Worm (Caenorhabditis elegans) whole organism, L4 larva: ENCODE measurements around the gene C42D4.13.
A peak's percentile ranks its signal among the peaks of the same experiment; 100 is the strongest.

Source experiments
- F10B5.3 ChIP-seq: sonication (generic microtip); optimal IDR thresholded peaks from 2 replicates; lab custom pipeline; 2016; ENCODE audit warnings: mild to moderate bottlenecking, missing genetic modification characterization, missing compliant biosample characterization
- F26F4.8 ChIP-seq: fragments of 200-800 bp; sonication (Bioruptor generic); conservative IDR thresholded peaks from 2 replicates; pipeline ENCODE4 v1.3.6; 2022; ENCODE audit warnings: missing genetic modification characterization, missing compliant biosample characterization
- F49E8.2 ChIP-seq: sonication (generic microtip); optimal IDR thresholded peaks from 2 replicates; lab custom pipeline; 2016; ENCODE audit warnings: missing compliant biosample characterization, mild to moderate bottlenecking, missing genetic modification characterization, borderline replicate concordance
- T26A8.4 ChIP-seq: fragments of 200-800 bp; sonication (Bioruptor generic); IDR thresholded peaks from 2 replicates; pipeline ENCODE4 v1.3.6; 2022; ENCODE audit warnings: missing genetic modification characterization, missing compliant biosample characterization
- Y105C5A.15 ChIP-seq: fragments of 200-800 bp; sonication (Bioruptor generic); IDR thresholded peaks from 2 replicates; pipeline ENCODE4 v1.3.6; 2022; ENCODE audit warnings: missing genetic modification characterization, missing compliant biosample characterization
- Y48G9A.11 ChIP-seq: fragments of 200-800 bp; sonication (Bioruptor generic); IDR thresholded peaks from 2 replicates; pipeline ENCODE4 v1.3.6; 2022; ENCODE audit warnings: missing genetic modification reagents, missing genetic modification characterization, missing compliant biosample characterization
- Y5F2A.4 ChIP-seq: fragments of 200-800 bp; sonication (Bioruptor generic); optimal IDR thresholded peaks from 2 replicates; lab custom pipeline; 2018; ENCODE audit warnings: mild to moderate bottlenecking, missing genetic modification characterization, missing compliant biosample characterization
- ZK337.2 ChIP-seq: fragments of 200-800 bp; sonication (Bioruptor generic); IDR thresholded peaks from 2 replicates; pipeline ENCODE4 v1.3.6; 2022; ENCODE audit warnings: missing genetic modification reagents, missing genetic modification characterization, missing compliant biosample characterization
- arid-1 ChIP-seq: fragments of 200-800 bp; sonication (Bioruptor generic); conservative IDR thresholded peaks from 2 replicates; pipeline ENCODE4 v1.3.6; 2022; ENCODE audit warnings: missing genetic modification reagents, missing genetic modification characterization, missing compliant biosample characterization
- ceh-62 ChIP-seq: sonication (generic microtip); optimal IDR thresholded peaks from 2 replicates; lab custom pipeline; 2017; ENCODE audit warnings: missing biosample characterization, missing genetic modification characterization
- ces-1 ChIP-seq: fragments of 150-350 bp; sonication (generic microtip); optimal IDR thresholded peaks from 4 replicates; lab custom pipeline; 2014; ENCODE audit warnings: missing biosample characterization, missing genetic modification reagents, missing genetic modification characterization
- cey-2 ChIP-seq: sonication (generic microtip); optimal IDR thresholded peaks from 3 replicates; lab custom pipeline; 2017; ENCODE audit warnings: missing genetic modification characterization, mild to moderate bottlenecking, missing compliant biosample characterization, antibody characterized with exemption, borderline replicate concordance; ENCODE audit not compliant: insufficient read depth
- ctbp-1 ChIP-seq: fragments of 200-800 bp; sonication (Bioruptor generic); IDR thresholded peaks from 2 replicates; pipeline ENCODE4 v1.3.6; 2022; ENCODE audit warnings: missing genetic modification reagents, missing genetic modification characterization, missing compliant biosample characterization
- daf-16 ChIP-seq, 3 experiments: sonication (generic microtip); optimal IDR thresholded peaks; 2 replicates each; lab custom pipeline; 2016 to 2017; ENCODE audit warnings: missing genetic modification characterization in 3 of 3, missing genetic modification reagents in 3 of 3, mild to moderate bottlenecking in 2 of 3, missing compliant biosample characterization in 2 of 3, missing biosample characterization in 1 of 3, moderate library complexity in 1 of 3
- daf-8 ChIP-seq: fragments of 200-800 bp; sonication (Bioruptor generic); IDR thresholded peaks from 2 replicates; pipeline ENCODE4 v1.3.6; 2022; ENCODE audit warnings: missing genetic modification characterization, missing compliant biosample characterization
- dmd-8 ChIP-seq: fragments of 200-800 bp; sonication (Bioruptor generic); IDR thresholded peaks from 2 replicates; pipeline ENCODE4 v1.3.6; 2022; ENCODE audit warnings: missing genetic modification characterization, missing compliant biosample characterization
- dmd-9 ChIP-seq: fragments of 200-800 bp; sonication (Bioruptor generic); IDR thresholded peaks from 2 replicates; pipeline ENCODE4 v1.3.6; 2022; ENCODE audit warnings: missing genetic modification reagents, missing genetic modification characterization, missing compliant biosample characterization
- egl-43 ChIP-seq: fragments of 200-800 bp; sonication (Bioruptor generic); IDR thresholded peaks from 2 replicates; pipeline ENCODE4 v1.3.6; 2022; ENCODE audit warnings: missing genetic modification reagents, missing genetic modification characterization, missing compliant biosample characterization
- fos-1 ChIP-seq: fragments of 150-350 bp; optimal IDR thresholded peaks from 2 replicates; lab custom pipeline; 2014; ENCODE audit warnings: missing biosample characterization, missing genetic modification characterization
- gei-8 ChIP-seq: fragments of 200-800 bp; sonication (Bioruptor generic); optimal IDR thresholded peaks from 2 replicates; lab custom pipeline; 2018; ENCODE audit warnings: mild to moderate bottlenecking, missing genetic modification characterization, missing compliant biosample characterization
- hlh-11 ChIP-seq: fragments of 200-800 bp; sonication (Bioruptor generic); optimal IDR thresholded peaks from 2 replicates; lab custom pipeline; 2018; ENCODE audit warnings: mild to moderate bottlenecking, missing genetic modification characterization, missing compliant biosample characterization
- hlh-30 ChIP-seq: sonication (generic microtip); optimal IDR thresholded peaks from 2 replicates; lab custom pipeline; 2017; ENCODE audit warnings: antibody characterized with exemption, mild to moderate bottlenecking, missing genetic modification characterization, missing compliant biosample characterization; ENCODE audit not compliant: insufficient read depth
- lin-1 ChIP-seq: fragments of 200-800 bp; sonication (Bioruptor generic); IDR thresholded peaks from 2 replicates; pipeline ENCODE4 v1.3.6; 2022; ENCODE audit warnings: missing genetic modification reagents, missing genetic modification characterization, missing compliant biosample characterization
- lin-15B ChIP-seq: fragments of 150-350 bp; sonication (generic microtip); optimal IDR thresholded peaks from 3 replicates; lab custom pipeline; 2014; ENCODE audit warnings: missing biosample characterization, missing genetic modification characterization
- madf-5 ChIP-seq, 2 experiments: fragments of 200-800 bp; sonication (Bioruptor generic); IDR thresholded peaks; 2 replicates each; pipeline ENCODE4 v1.3.6; 2022; ENCODE audit warnings: missing compliant biosample characterization in 2 of 2, missing genetic modification characterization in 2 of 2
- mdl-1 ChIP-seq, 2 experiments: fragments of 150-350 bp in 1 of 2; sonication (generic microtip) in 1 of 2; optimal IDR thresholded peaks; 2 replicates each; lab custom pipeline; 2014 to 2017; ENCODE audit warnings: missing biosample characterization in 2 of 2, missing genetic modification characterization in 2 of 2
- mep-1 ChIP-seq: fragments of 150-350 bp; sonication (generic microtip); optimal IDR thresholded peaks from 3 replicates; lab custom pipeline; 2014; ENCODE audit warnings: missing biosample characterization, missing genetic modification characterization
- mes-2 ChIP-seq: sonication (generic microtip); optimal IDR thresholded peaks from 2 replicates; lab custom pipeline; 2016; ENCODE audit warnings: missing genotype, mild to moderate bottlenecking, missing genetic modification characterization, missing compliant biosample characterization; ENCODE audit not compliant: poor library complexity, severe bottlenecking
- mxl-2 ChIP-seq: fragments of 200-800 bp; sonication (Bioruptor generic); conservative IDR thresholded peaks from 2 replicates; pipeline ENCODE4 v1.3.6; 2022; ENCODE audit warnings: missing genetic modification reagents, missing genetic modification characterization, missing compliant biosample characterization
- nhr-10 ChIP-seq: fragments of 150-350 bp; optimal IDR thresholded peaks from 2 replicates; lab custom pipeline; 2014; ENCODE audit warnings: missing biosample characterization, missing genetic modification characterization
- nhr-237 ChIP-seq: sonication (generic microtip); optimal IDR thresholded peaks from 2 replicates; lab custom pipeline; 2017; ENCODE audit warnings: missing biosample characterization, missing genetic modification characterization
- nhr-41 ChIP-seq: fragments of 200-800 bp; sonication (Bioruptor generic); IDR thresholded peaks from 2 replicates; pipeline ENCODE4 v1.3.6; 2022; ENCODE audit warnings: missing genetic modification reagents, missing genetic modification characterization, missing compliant biosample characterization
- nhr-42 ChIP-seq: fragments of 200-800 bp; sonication (Bioruptor generic); IDR thresholded peaks from 2 replicates; pipeline ENCODE4 v1.3.6; 2022; ENCODE audit warnings: missing genetic modification characterization, missing compliant biosample characterization
- nhr-6 ChIP-seq: fragments of 150-350 bp; optimal IDR thresholded peaks from 2 replicates; lab custom pipeline; 2014; ENCODE audit warnings: missing biosample characterization, missing genetic modification characterization
- nhr-76 ChIP-seq: fragments of 150-350 bp; optimal IDR thresholded peaks from 2 replicates; lab custom pipeline; 2014; ENCODE audit warnings: missing biosample characterization, missing genetic modification characterization
- nhr-77 ChIP-seq: fragments of 150-350 bp; optimal IDR thresholded peaks from 2 replicates; lab custom pipeline; 2014; ENCODE audit warnings: missing biosample characterization, missing genetic modification characterization
- pqm-1 ChIP-seq: sonication (generic microtip); optimal IDR thresholded peaks from 2 replicates; lab custom pipeline; 2017; ENCODE audit warnings: missing biosample characterization, missing genetic modification characterization
- saeg-2 ChIP-seq: fragments of 200-800 bp; sonication (Bioruptor generic); IDR thresholded peaks from 2 replicates; pipeline ENCODE4 v1.3.6; 2022; ENCODE audit warnings: missing genetic modification reagents, missing genetic modification characterization, missing compliant biosample characterization
- set-16 ChIP-seq: fragments of 200-800 bp; sonication (Bioruptor generic); IDR thresholded peaks from 2 replicates; pipeline ENCODE4 v1.3.6; 2022; ENCODE audit warnings: missing genetic modification reagents, missing genetic modification characterization, missing compliant biosample characterization
- skn-1 ChIP-seq: fragments of 150-350 bp; optimal IDR thresholded peaks from 2 replicates; lab custom pipeline; 2014; ENCODE audit warnings: missing biosample characterization, missing genetic modification characterization
- snpc-1.2 ChIP-seq: fragments of 200-800 bp; sonication (Bioruptor generic); IDR thresholded peaks from 2 replicates; pipeline ENCODE4 v1.3.6; 2022; ENCODE audit warnings: missing genetic modification reagents, missing genetic modification characterization, missing compliant biosample characterization
- snpc-4 ChIP-seq: fragments of 150-350 bp; optimal IDR thresholded peaks from 2 replicates; lab custom pipeline; 2014; ENCODE audit warnings: missing biosample characterization, missing genetic modification characterization
- tag-97 ChIP-seq: fragments of 200-800 bp; sonication (Bioruptor generic); IDR thresholded peaks from 2 replicates; pipeline ENCODE4 v1.3.6; 2022; ENCODE audit warnings: missing genetic modification characterization, missing compliant biosample characterization
- tra-1 ChIP-seq: fragments of 200-800 bp; sonication (Bioruptor generic); IDR thresholded peaks from 2 replicates; pipeline ENCODE4 v1.3.6; 2022; ENCODE audit warnings: missing genetic modification reagents, missing genetic modification characterization, missing compliant biosample characterization
- vab-7 ChIP-seq: fragments of 200-800 bp; sonication (Bioruptor generic); IDR thresholded peaks from 2 replicates; pipeline ENCODE4 v1.3.6; 2022; ENCODE audit warnings: missing genetic modification reagents, missing genetic modification characterization, missing compliant biosample characterization
- zfp-2 ChIP-seq: sonication (generic microtip); optimal IDR thresholded peaks from 2 replicates; lab custom pipeline; 2016; ENCODE audit warnings: mild to moderate bottlenecking, missing genetic modification characterization, missing compliant biosample characterization
- zfp-3 ChIP-seq: fragments of 200-800 bp; sonication (Bioruptor generic); conservative IDR thresholded peaks from 2 replicates; pipeline ENCODE4 v1.3.6; 2022; ENCODE audit warnings: missing genetic modification reagents, missing genetic modification characterization, missing compliant biosample characterization
- zip-2 ChIP-seq: fragments of 150-350 bp; optimal IDR thresholded peaks from 2 replicates; lab custom pipeline; 2014; ENCODE audit warnings: missing biosample characterization, missing genetic modification characterization

Gene C42D4.13

ce11 chrIV:7188528-7189422 is 845 bp upstream of the C42D4.13 start, which contains the start of gene srlf-7 (continued):
- TF ChIP-seq mes-2 (tag; lab: Kevin White, UChicago) (no peak), vab-7 (GFP tag; lab: Robert Waterston, UW) (no peak), tag-97 (GFP tag; lab: Robert Waterston, UW) (no peak), F10B5.3 (no peak), F26F4.8 (no peak), daf-8 (GFP tag; lab: Robert Waterston, UW) (no peak), nhr-42 (GFP tag; lab: Robert Waterston, UW) (no peak), hlh-11 (tag; lab: Kevin White, UChicago) (peak; percentile 95), mep-1 (peak; percentile 70), nhr-41 (GFP tag; lab: Robert Waterston, UW) (peak; percentile 68; the same call in 1 of the 2 replicates), skn-1 (no peak), saeg-2 (GFP tag; lab: Robert Waterston, UW) (no peak), ceh-62 (no peak), pqm-1 (tag; lab: Kevin White, UChicago) (peak; percentile 97), T26A8.4 (no peak), ctbp-1 (no peak), zfp-3 (no peak), snpc-1.2 (no peak), mdl-1 (tag; optimal IDR thresholded peaks at IDR 0.05; lab: Kevin White, UChicago) (peak; percentile 0 to 87), mxl-2 (GFP tag; lab: Robert Waterston, UW) (no peak), cey-2 (tag; lab: Kevin White, UChicago) (peak; percentile 36), hlh-30 (tag; lab: Kevin White, UChicago) (peak; percentile 77), Y5F2A.4 (GFP tag; lab: Kevin White, UChicago) (no peak), arid-1 (GFP tag; lab: Robert Waterston, UW) (no peak), lin-1 (GFP tag; lab: Robert Waterston, UW) (peak; percentile 97), tra-1 (GFP tag; lab: Robert Waterston, UW) (peak; percentile 78), nhr-77 (peak; percentile 95), daf-16 (GFP tag; optimal IDR thresholded peaks at IDR 0.05; lab: Kevin White, UChicago) (peak in 1 of 2 experiments; percentile 87), daf-16 (tag; optimal IDR thresholded peaks at IDR 0.05; lab: Kevin White, UChicago) (peak; percentile 100), egl-43 (GFP tag; lab: Robert Waterston, UW) (no peak), F49E8.2 (tag; lab: Kevin White, UChicago) (no peak), nhr-76 (no peak), madf-5 (GFP tag; IDR thresholded peaks at IDR 0.05; lab: Robert Waterston, UW) (no peak), nhr-10 (peak; percentile 87), ZK337.2 (GFP tag; lab: Robert Waterston, UW) (no peak), zip-2 (no peak), dmd-9 (GFP tag; lab: Robert Waterston, UW) (no peak), zfp-2 (tag; lab: Kevin White, UChicago) (no peak), gei-8 (GFP tag; lab: Kevin White, UChicago) (no peak), dmd-8 (GFP tag; lab: Robert Waterston, UW) (no peak), nhr-237 (tag; lab: Kevin White, UChicago) (no peak), ces-1 (GFP tag; lab: Kevin White, UChicago) (no peak), lin-15B (no peak), nhr-6 (tag; lab: Kevin White, UChicago) (peak; percentile 12), fos-1 (tag; lab: Kevin White, UChicago) (peak; percentile 52), set-16 (GFP tag; lab: Robert Waterston, UW) (no peak), Y105C5A.15 (no peak), snpc-4 (no peak), Y48G9A.11 (GFP tag; lab: Robert Waterston, UW) (no peak)
